Worm (Caenorhabditis elegans) whole organism, young adult: ENCODE data around the gene acbp-4.

ENCODE experiments used
- B0336.3 ChIP-seq: fragments of 200-800 bp; sonication (Bioruptor generic); IDR thresholded peaks from 2 replicates; pipeline ENCODE4 v1.3.6; 2022; ENCODE audit warnings: missing genetic modification characterization, missing compliant biosample characterization
- C17E4.6 ChIP-seq: fragments of 200-800 bp; sonication (Bioruptor generic); IDR thresholded peaks from 2 replicates; pipeline ENCODE4 v1.3.6; 2022; ENCODE audit warnings: missing genetic modification reagents, missing genetic modification characterization, missing compliant biosample characterization
- D2030.7 ChIP-seq: fragments of 200-800 bp; sonication (Bioruptor generic); IDR thresholded peaks from 2 replicates; pipeline ENCODE4 v1.3.6; 2022; ENCODE audit warnings: missing genetic modification reagents, missing genetic modification characterization, missing compliant biosample characterization
- F22D6.2 ChIP-seq: sonication (generic microtip); optimal IDR thresholded peaks from 2 replicates; lab custom pipeline; 2016; ENCODE audit warnings: mild to moderate bottlenecking, missing genetic modification characterization, missing compliant biosample characterization
- F49E8.2 ChIP-seq: sonication (generic microtip); optimal IDR thresholded peaks from 3 replicates; lab custom pipeline; 2017; ENCODE audit warnings: missing genetic modification characterization, mild to moderate bottlenecking, missing compliant biosample characterization, antibody characterized with exemption, moderate library complexity; ENCODE audit not compliant: insufficient read depth
- F57A8.1 ChIP-seq: fragments of 200-800 bp; sonication (Bioruptor generic); optimal IDR thresholded peaks from 2 replicates; lab custom pipeline; 2018; ENCODE audit warnings: mild to moderate bottlenecking, missing genetic modification characterization, moderate library complexity, missing compliant biosample characterization
- K11D2.4 ChIP-seq: fragments of 200-800 bp; sonication (Bioruptor generic); IDR thresholded peaks from 2 replicates; pipeline ENCODE4 v1.3.6; 2022; ENCODE audit warnings: missing genetic modification reagents, missing genetic modification characterization, missing compliant biosample characterization
- T07F8.4 ChIP-seq: sonication (generic microtip); optimal IDR thresholded peaks from 2 replicates; lab custom pipeline; 2016; ENCODE audit warnings: mild to moderate bottlenecking, missing genetic modification characterization, moderate library complexity, missing compliant biosample characterization
- Y53F4B.3 ChIP-seq: fragments of 200-800 bp; sonication (Bioruptor generic); IDR thresholded peaks from 2 replicates; pipeline ENCODE4 v1.3.6; 2022; ENCODE audit warnings: missing genetic modification reagents, missing genetic modification characterization, missing compliant biosample characterization
- atf-7 ChIP-seq: sonication (generic microtip); optimal IDR thresholded peaks from 2 replicates; lab custom pipeline; 2017; ENCODE audit warnings: mild to moderate bottlenecking, missing genetic modification characterization, missing compliant biosample characterization
- cebp-1 ChIP-seq, 2 experiments: fragments of 200-800 bp in 1 of 2; sonication (Bioruptor generic) in 1 of 2; sonication (generic microtip) in 1 of 2; IDR thresholded peaks in 1 of 2; optimal IDR thresholded peaks in 1 of 2; 2 replicates each; pipeline versions ENCODE4 v1.3.6 to Lab custom; 2017 to 2022; ENCODE audit warnings: missing compliant biosample characterization in 2 of 2, missing genetic modification characterization in 2 of 2, mild to moderate bottlenecking in 1 of 2, missing genetic modification reagents in 1 of 2, moderate library complexity in 1 of 2
- ceh-100 ChIP-seq: fragments of 200-800 bp; sonication (Bioruptor generic); IDR thresholded peaks from 2 replicates; pipeline ENCODE4 v1.3.6; 2022; ENCODE audit warnings: missing genetic modification reagents, missing genetic modification characterization, missing compliant biosample characterization
- ceh-91 ChIP-seq: fragments of 200-800 bp; sonication (Bioruptor generic); IDR thresholded peaks from 2 replicates; pipeline ENCODE4 v1.3.6; 2022; ENCODE audit warnings: missing genetic modification reagents, missing genetic modification characterization, missing compliant biosample characterization
- die-1 ChIP-seq: sonication (generic microtip); optimal IDR thresholded peaks from 2 replicates; lab custom pipeline; 2016; ENCODE audit warnings: missing genotype, mild to moderate bottlenecking, missing genetic modification characterization, missing compliant biosample characterization
- dox-1 ChIP-seq: fragments of 200-800 bp; sonication (Bioruptor generic); IDR thresholded peaks from 2 replicates; pipeline ENCODE4 v1.3.6; 2022; ENCODE audit warnings: missing genetic modification reagents, missing genetic modification characterization, missing compliant biosample characterization
- egl-18 ChIP-seq: fragments of 200-800 bp; sonication (Bioruptor generic); IDR thresholded peaks from 2 replicates; pipeline ENCODE4 v1.3.6; 2022; ENCODE audit warnings: missing genetic modification reagents, missing genetic modification characterization, missing compliant biosample characterization
- him-1 ChIP-seq: sonication (generic microtip); optimal IDR thresholded peaks from 2 replicates; lab custom pipeline; 2016; ENCODE audit warnings: missing genotype, missing genetic modification reagents, missing genetic modification characterization, missing compliant biosample characterization
- hmg-20 ChIP-seq: fragments of 200-800 bp; sonication (Bioruptor generic); IDR thresholded peaks from 2 replicates; pipeline ENCODE4 v1.3.6; 2022; ENCODE audit warnings: missing genetic modification reagents, missing genetic modification characterization, missing compliant biosample characterization
- hrde-1 ChIP-seq: sonication (generic microtip); optimal IDR thresholded peaks from 2 replicates; lab custom pipeline; 2016; ENCODE audit warnings: missing genetic modification characterization, mild to moderate bottlenecking, missing compliant biosample characterization, moderate library complexity, missing genotype, missing genetic modification reagents, borderline replicate concordance
- lag-1 ChIP-seq: fragments of 200-800 bp; sonication (Bioruptor generic); IDR thresholded peaks from 2 replicates; pipeline ENCODE4 v1.3.6; 2022; ENCODE audit warnings: missing genetic modification reagents, missing genetic modification characterization, missing compliant biosample characterization
- let-607 ChIP-seq, 2 experiments: fragments of 200-800 bp in 1 of 2; sonication (Bioruptor generic) in 1 of 2; sonication (generic microtip) in 1 of 2; optimal IDR thresholded peaks; 2 replicates each; lab custom pipeline; 2016 to 2018; ENCODE audit warnings: mild to moderate bottlenecking in 2 of 2, missing compliant biosample characterization in 2 of 2, missing genetic modification characterization in 2 of 2, moderate library complexity in 2 of 2, missing genotype in 1 of 2
- lin-26 ChIP-seq: fragments of 200-800 bp; sonication (Bioruptor generic); IDR thresholded peaks from 2 replicates; pipeline ENCODE4 v1.3.6; 2022; ENCODE audit warnings: missing genetic modification reagents, missing genetic modification characterization, missing compliant biosample characterization
- lin-40 ChIP-seq: sonication (generic microtip); optimal IDR thresholded peaks from 2 replicates; lab custom pipeline; 2016; ENCODE audit warnings: missing genetic modification characterization, mild to moderate bottlenecking, missing compliant biosample characterization, missing genotype, missing genetic modification reagents
- lin-54 ChIP-seq: fragments of 200-800 bp; sonication (Bioruptor generic); optimal IDR thresholded peaks from 2 replicates; lab custom pipeline; 2018; ENCODE audit warnings: mild to moderate bottlenecking, missing genetic modification characterization, missing compliant biosample characterization
- lsl-1 ChIP-seq: fragments of 200-800 bp; sonication (Bioruptor generic); optimal IDR thresholded peaks from 2 replicates; lab custom pipeline; 2018; ENCODE audit warnings: mild to moderate bottlenecking, missing genetic modification characterization, moderate library complexity, missing compliant biosample characterization
- lsy-27 ChIP-seq: sonication (generic microtip); optimal IDR thresholded peaks from 2 replicates; lab custom pipeline; 2017; ENCODE audit warnings: missing genetic modification characterization, mild to moderate bottlenecking, missing compliant biosample characterization, antibody characterized with exemption, missing genotype, borderline replicate concordance; ENCODE audit not compliant: insufficient read depth
- madf-10 ChIP-seq: sonication (generic microtip); optimal IDR thresholded peaks from 2 replicates; lab custom pipeline; 2016; ENCODE audit warnings: mild to moderate bottlenecking, missing genetic modification characterization, missing compliant biosample characterization
- mcd-1 ChIP-seq: fragments of 200-800 bp; sonication (Bioruptor generic); IDR thresholded peaks from 2 replicates; pipeline ENCODE4 v1.3.6; 2022; ENCODE audit warnings: missing genetic modification reagents, missing genetic modification characterization, missing compliant biosample characterization
- mes-4 ChIP-seq: sonication (generic microtip); optimal IDR thresholded peaks from 2 replicates; lab custom pipeline; 2016; ENCODE audit warnings: missing genotype, missing genetic modification characterization, missing compliant biosample characterization
- mxl-1 ChIP-seq: sonication (generic microtip); optimal IDR thresholded peaks from 2 replicates; lab custom pipeline; 2016; ENCODE audit warnings: missing genetic modification characterization, missing compliant biosample characterization
- nfya-1 ChIP-seq: sonication (generic microtip); optimal IDR thresholded peaks from 2 replicates; lab custom pipeline; 2017; ENCODE audit warnings: antibody characterized with exemption, missing compliant biosample characterization, missing genetic modification characterization, borderline replicate concordance; ENCODE audit not compliant: insufficient read depth
- nhr-80 ChIP-seq: sonication (generic microtip); optimal IDR thresholded peaks from 2 replicates; lab custom pipeline; 2016; ENCODE audit warnings: missing genetic modification characterization, missing compliant biosample characterization
- nhr-90 ChIP-seq: sonication (generic microtip); optimal IDR thresholded peaks from 2 replicates; lab custom pipeline; 2016; ENCODE audit warnings: missing genotype, mild to moderate bottlenecking, missing genetic modification characterization, missing compliant biosample characterization
- pbrm-1 ChIP-seq: fragments of 200-800 bp; sonication (Bioruptor generic); IDR thresholded peaks from 2 replicates; pipeline ENCODE4 v1.3.6; 2022; ENCODE audit warnings: missing genetic modification reagents, missing genetic modification characterization, missing compliant biosample characterization
- pha-4 ChIP-seq: fragments of 150-350 bp; sonication (generic microtip); optimal IDR thresholded peaks from 2 replicates; lab custom pipeline; 2014; ENCODE audit warnings: missing biosample characterization, missing genetic modification reagents, missing genetic modification characterization
- rcor-1 ChIP-seq: fragments of 200-800 bp; sonication (Bioruptor generic); IDR thresholded peaks from 2 replicates; pipeline ENCODE4 v1.3.6; 2022; ENCODE audit warnings: missing genetic modification reagents, missing genetic modification characterization, missing compliant biosample characterization
- repo-1 ChIP-seq: sonication (generic microtip); optimal IDR thresholded peaks from 2 replicates; lab custom pipeline; 2017; ENCODE audit warnings: mild to moderate bottlenecking, missing genetic modification characterization, missing compliant biosample characterization
- rpc-1 ChIP-seq, 2 experiments: fragments of 150-350 bp in 1 of 2; sonication (generic microtip) in 1 of 2; optimal IDR thresholded peaks; 2 replicates each; lab custom pipeline; 2014 to 2018; ENCODE audit warnings: missing biosample characterization in 1 of 2, missing genetic modification characterization in 1 of 2, missing genetic modification reagents in 1 of 2, missing genotype in 1 of 2
- snpc-1.3 ChIP-seq: sonication (generic microtip); optimal IDR thresholded peaks from 2 replicates; lab custom pipeline; 2017; ENCODE audit warnings: missing genetic modification characterization, mild to moderate bottlenecking, missing compliant biosample characterization, antibody characterized with exemption, moderate library complexity, missing genotype, missing genetic modification reagents; ENCODE audit not compliant: insufficient read depth
- somi-1 ChIP-seq: fragments of 200-800 bp; sonication (Bioruptor generic); optimal IDR thresholded peaks from 2 replicates; lab custom pipeline; 2018; ENCODE audit warnings: mild to moderate bottlenecking, missing genetic modification characterization, missing compliant biosample characterization
- sptf-2 ChIP-seq: fragments of 200-800 bp; sonication (Bioruptor generic); optimal IDR thresholded peaks from 2 replicates; lab custom pipeline; 2018; ENCODE audit warnings: mild to moderate bottlenecking, missing genetic modification characterization, missing compliant biosample characterization
- unc-130 ChIP-seq: sonication (generic microtip); optimal IDR thresholded peaks from 2 replicates; lab custom pipeline; 2016; ENCODE audit warnings: missing genetic modification reagents, missing genetic modification characterization, missing compliant biosample characterization
- xnd-1 ChIP-seq: sonication (generic microtip); optimal IDR thresholded peaks from 2 replicates; lab custom pipeline; 2016; ENCODE audit warnings: missing genotype, missing genetic modification reagents, missing genetic modification characterization, missing compliant biosample characterization
- ztf-18 ChIP-seq: sonication (generic microtip); optimal IDR thresholded peaks from 2 replicates; lab custom pipeline; 2016; ENCODE audit warnings: missing genotype, mild to moderate bottlenecking, missing genetic modification characterization, missing compliant biosample characterization
- ztf-25 ChIP-seq: fragments of 200-800 bp; sonication (Bioruptor generic); IDR thresholded peaks from 2 replicates; pipeline ENCODE4 v1.3.6; 2022; ENCODE audit warnings: missing genetic modification reagents, missing genetic modification characterization, missing compliant biosample characterization
- ztf-26 ChIP-seq: sonication (generic microtip); optimal IDR thresholded peaks from 2 replicates; lab custom pipeline; 2017; ENCODE audit warnings: missing genetic modification characterization, missing compliant biosample characterization

Gene acbp-4

DNA sequence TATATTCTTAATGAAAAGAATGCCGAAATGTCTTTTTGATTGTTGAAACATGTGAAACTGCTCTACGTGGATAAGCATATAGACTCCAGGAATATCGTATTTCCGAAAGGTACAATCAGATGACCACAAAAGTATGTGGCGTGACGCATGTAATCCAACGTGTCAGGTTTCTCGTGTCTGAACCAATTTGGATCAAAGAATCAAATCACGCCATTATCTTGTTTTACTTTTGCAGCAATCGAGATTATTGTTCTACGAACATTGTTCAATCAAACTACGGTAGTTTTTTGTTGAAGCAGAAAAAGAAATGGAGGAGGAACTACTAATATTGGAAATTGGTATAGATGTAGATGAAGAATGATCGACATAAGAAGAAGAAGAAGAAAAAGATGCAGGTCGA lies 35.2 kb downstream of the acbp-4 start:
- no peak for TF ChIP-seq D2030.7 (GFP tag; lab: Robert Waterston, UW)
- no peak for TF ChIP-seq rpc-1 (optimal IDR thresholded peaks at IDR 0.05; lab: Kevin White, UChicago)
- no peak for TF ChIP-seq rpc-1 (tag; optimal IDR thresholded peaks at IDR 0.05; lab: Kevin White, UChicago)
- TF ChIP-seq nhr-90 (tag; lab: Kevin White, UChicago), result no peak
- TF ChIP-seq lsy-27 (tag; lab: Kevin White, UChicago), result no peak
- TF ChIP-seq ztf-25 (GFP tag; lab: Robert Waterston, UW), result no peak
- no peak for TF ChIP-seq unc-130 (GFP tag; lab: Kevin White, UChicago)
- TF ChIP-seq mxl-1, result no peak
- TF ChIP-seq xnd-1 (tag; lab: Kevin White, UChicago), result no peak
- no peak for TF ChIP-seq repo-1 (tag; lab: Kevin White, UChicago)
- no peak for TF ChIP-seq lag-1 (GFP tag; lab: Robert Waterston, UW)

ce11 chrIII:7272828-7273227 lies 36.1 kb downstream of the acbp-4 start:
- no peak for TF ChIP-seq F57A8.1 (GFP tag; lab: Kevin White, UChicago)
- TF ChIP-seq nhr-80 (tag; lab: Kevin White, UChicago), result peak; percentile 52
- 0 out of 2 replicates have a peak, but pooled peaks have one; percentile 19 for TF ChIP-seq mcd-1 (GFP tag; lab: Robert Waterston, UW)
- TF ChIP-seq hmg-20 (GFP tag; lab: Robert Waterston, UW), result no peak
- TF ChIP-seq lin-54 (GFP tag; lab: Kevin White, UChicago), result peak; percentile 3
- no peak for TF ChIP-seq sptf-2 (GFP tag; lab: Kevin White, UChicago)
- no peak for TF ChIP-seq hrde-1 (tag; lab: Kevin White, UChicago)
- TF ChIP-seq ceh-100 (GFP tag; lab: Robert Waterston, UW), result no peak
- peak; percentile 51 for TF ChIP-seq lin-40 (tag; lab: Kevin White, UChicago)
- TF ChIP-seq rcor-1 (GFP tag; lab: Robert Waterston, UW), result no peak
- TF ChIP-seq F22D6.2 (tag; lab: Kevin White, UChicago), result no peak
- TF ChIP-seq B0336.3, result no peak
- no peak for TF ChIP-seq snpc-1.3 (tag; lab: Kevin White, UChicago)
- no peak for TF ChIP-seq let-607 (tag; optimal IDR thresholded peaks at IDR 0.05; lab: Kevin White, UChicago)
- no peak for TF ChIP-seq him-1
- TF ChIP-seq pha-4 (tag; lab: Kevin White, UChicago), result no peak
- TF ChIP-seq Y53F4B.3 (GFP tag; lab: Robert Waterston, UW), result no peak
- TF ChIP-seq madf-10 (tag; lab: Kevin White, UChicago), result no peak
- TF ChIP-seq pbrm-1 (GFP tag; lab: Robert Waterston, UW), result peak; percentile 37; the same call in 1 of the 2 replicates
- TF ChIP-seq lsl-1 (GFP tag; lab: Kevin White, UChicago), result no peak
- TF ChIP-seq lin-26 (GFP tag; lab: Robert Waterston, UW), result peak; percentile 42; the same call in 1 of the 2 replicates
- TF ChIP-seq mes-4 (tag; lab: Kevin White, UChicago), result no peak
- no peak for TF ChIP-seq atf-7 (tag; lab: Kevin White, UChicago)
- TF ChIP-seq ztf-18 (tag; lab: Kevin White, UChicago), result no peak
- TF ChIP-seq K11D2.4, result no peak
- no peak for TF ChIP-seq dox-1 (GFP tag; lab: Robert Waterston, UW)
- no peak for TF ChIP-seq egl-18 (GFP tag; lab: Robert Waterston, UW)
- no peak for TF ChIP-seq ztf-25 (GFP tag; lab: Robert Waterston, UW)
- no peak for TF ChIP-seq ceh-91 (GFP tag; lab: Robert Waterston, UW)
- TF ChIP-seq somi-1 (GFP tag; lab: Kevin White, UChicago), result peak; percentile 59
- TF ChIP-seq cebp-1 (GFP tag; IDR thresholded peaks at IDR 0.05; lab: Robert Waterston, UW), result no peak
- peak; percentile 45 for TF ChIP-seq cebp-1 (tag; optimal IDR thresholded peaks at IDR 0.05; lab: Kevin White, UChicago)
- no peak for TF ChIP-seq T07F8.4 (tag; lab: Kevin White, UChicago)
- peak; percentile 63 for TF ChIP-seq ztf-26 (tag; lab: Kevin White, UChicago)
- TF ChIP-seq F49E8.2 (tag; lab: Kevin White, UChicago), result no peak
- TF ChIP-seq die-1, result peak; percentile 8
- TF ChIP-seq nfya-1 (tag; lab: Kevin White, UChicago), result no peak
- TF ChIP-seq C17E4.6 (GFP tag; lab: Robert Waterston, UW), result no peak
